Worm (Caenorhabditis elegans): ENCODE data around the gene Y73F8A.27.

DNA sequence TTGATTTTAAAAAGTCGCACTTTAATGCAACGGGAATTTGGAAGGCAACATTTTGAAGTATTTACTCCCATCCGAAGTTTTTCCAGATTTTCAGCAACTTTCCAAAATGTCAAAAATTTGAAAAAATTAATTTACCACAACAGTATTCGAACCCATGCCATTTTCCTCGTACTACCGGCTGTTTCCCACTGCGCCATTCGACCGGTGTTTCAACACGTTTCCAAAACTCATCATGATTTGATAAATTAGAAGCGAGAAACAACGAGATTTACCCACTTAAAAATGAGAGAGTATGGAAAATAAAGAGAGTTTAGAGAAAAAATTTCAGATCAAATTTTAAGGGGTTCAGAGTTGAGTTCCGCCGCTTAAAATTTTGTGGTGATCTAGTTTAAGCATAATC lies 38.8 kb upstream of the Y73F8A.27 start:
- TF ChIP-seq Y67H2A.10 (GFP tag; conservative IDR thresholded peaks at IDR 0.05) (no peak), pha-4 (tag; optimal IDR thresholded peaks at IDR 0.05) (no peak), B0035.1 (tag; optimal IDR thresholded peaks at IDR 0.05) (no peak), him-1 (tag; optimal IDR thresholded peaks at IDR 0.05) (peak; percentile 43), C17E4.6 (GFP tag; IDR thresholded peaks at IDR 0.05) (no peak), mes-4 (tag; optimal IDR thresholded peaks at IDR 0.05) (no peak), lin-35 (GFP tag; optimal IDR thresholded peaks at IDR 0.05) (no peak), F23B12.7 (tag; optimal IDR thresholded peaks at IDR 0.05; ENCODE audit: insufficient read depth) (peak; percentile 19), hmg-1.2 (GFP tag; IDR thresholded peaks at IDR 0.05) (no peak; the same call in 1 of the 2 replicates), nfya-1 (tag; optimal IDR thresholded peaks at IDR 0.05; ENCODE audit: borderline replicate concordance, insufficient read depth) (no peak), nfya-2 (GFP tag; IDR thresholded peaks at IDR 0.05) (no peak), attf-3 (GFP tag; conservative IDR thresholded peaks at IDR 0.05) (no peak)

All from whole organism, young adult.